Fruit fly (Drosophila melanogaster): Measurements from ENCODE around the gene APC7.

dm6 chrX:6611831-6612230 is 14.9 kb downstream of the APC7 start:
- TF ChIP-seq Sin3A (optimal IDR thresholded peaks at IDR 0.05) (no peak), insv (optimal IDR thresholded peaks at IDR 0.05) (no peak)

Data from Kc167 (cell line).